In the genomic region with DNA sequence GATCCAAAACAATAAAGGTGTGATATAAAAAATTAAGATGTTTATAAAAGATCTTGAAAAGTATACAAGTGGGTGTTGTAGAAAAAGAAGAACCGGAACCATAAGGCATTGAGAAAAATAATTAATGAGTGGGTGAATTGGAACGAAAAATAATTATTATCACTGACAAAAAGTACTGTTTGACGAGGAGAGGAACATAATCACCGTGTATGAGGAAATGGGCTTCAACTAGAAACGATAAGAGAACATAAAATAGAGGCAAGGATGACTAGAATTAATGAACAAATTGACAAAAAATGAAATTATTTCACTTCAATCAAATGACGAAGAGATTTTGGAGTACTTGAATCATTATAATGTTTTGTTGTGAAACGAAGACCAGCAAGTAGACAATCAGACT, we compare ENCODE assay signal across 5 worm cellular contexts.
TF ChIP-seq lines count a peak whose summit lies in the region.

No protein-coding gene starts in this region.

TF ChIP-seq in whole organism, L1 larva, 84 proteins besides CTCF, POLR2A, EP300 and RAD21:
- TF ChIP-seq ces-1 (GFP tag; optimal IDR thresholded peaks at IDR 0.05; lab: Kevin White, UChicago) (no peak), efl-1 (optimal IDR thresholded peaks at IDR 0.05; lab: Kevin White, UChicago) (no peak), efl-1 (GFP tag; optimal IDR thresholded peaks at IDR 0.05 in 1 of 2; lab: Kevin White, UChicago) (peak in 1 of 2 experiments; percentile 63), fos-1 (tag; optimal IDR thresholded peaks at IDR 0.05; lab: Kevin White, UChicago) (no peak), snu-23 (GFP tag; optimal IDR thresholded peaks at IDR 0.05; lab: Kevin White, UChicago) (no peak), lin-14 (GFP tag; optimal IDR thresholded peaks at IDR 0.05; lab: Kevin White, UChicago) (no peak), mep-1 (tag; optimal IDR thresholded peaks at IDR 0.05; lab: Kevin White, UChicago) (peak; percentile 6), unc-130 (tag; optimal IDR thresholded peaks at IDR 0.05; lab: Kevin White, UChicago) (no peak), nhr-28 (tag; optimal IDR thresholded peaks at IDR 0.05; lab: Kevin White, UChicago) (no peak), dsc-1 (tag; optimal IDR thresholded peaks at IDR 0.05; lab: Kevin White, UChicago) (no peak)

TF ChIP-seq in whole organism, L2 larva, 48 proteins besides CTCF, POLR2A, EP300 and RAD21:
- TF ChIP-seq fos-1 (tag; optimal IDR thresholded peaks at IDR 0.05; lab: Kevin White, UChicago) (peak; percentile 79), dmd-4 (tag; optimal IDR thresholded peaks at IDR 0.05; lab: Kevin White, UChicago) (no peak)

TF ChIP-seq in whole organism, L3 larva, 47 proteins besides CTCF, POLR2A, EP300 and RAD21:
- TF ChIP-seq nfya-1 (tag; optimal IDR thresholded peaks at IDR 0.05; lab: Kevin White, UChicago; ENCODE audit: insufficient read depth) (no peak), elt-1 (tag; optimal IDR thresholded peaks at IDR 0.05; lab: Kevin White, UChicago) (no peak), ceh-82 (tag; optimal IDR thresholded peaks at IDR 0.05; lab: Kevin White, UChicago) (no peak), nhr-67 (tag; optimal IDR thresholded peaks at IDR 0.05; lab: Kevin White, UChicago) (no peak), nhr-76 (tag; optimal IDR thresholded peaks at IDR 0.05; lab: Kevin White, UChicago) (no peak), pqm-1 (tag; optimal IDR thresholded peaks at IDR 0.05; lab: Kevin White, UChicago) (peak; percentile 52), nhr-237 (tag; optimal IDR thresholded peaks at IDR 0.05; lab: Kevin White, UChicago) (no peak), mml-1 (tag; optimal IDR thresholded peaks at IDR 0.05; lab: Kevin White, UChicago) (no peak), jun-1 (tag; optimal IDR thresholded peaks at IDR 0.05; lab: Kevin White, UChicago) (no peak), elt-2 (tag; optimal IDR thresholded peaks at IDR 0.05; lab: Kevin White, UChicago) (peak; percentile 37), elt-3 (tag; optimal IDR thresholded peaks at IDR 0.05; lab: Kevin White, UChicago) (no peak), R02D3.7 (tag; optimal IDR thresholded peaks at IDR 0.05; lab: Kevin White, UChicago) (no peak), pha-4 (tag; optimal IDR thresholded peaks at IDR 0.05; lab: Kevin White, UChicago) (peak; percentile 5), nhr-12 (tag; optimal IDR thresholded peaks at IDR 0.05; lab: Kevin White, UChicago) (no peak), nhr-77 (tag; optimal IDR thresholded peaks at IDR 0.05; lab: Kevin White, UChicago) (no peak), nhr-23 (tag; optimal IDR thresholded peaks at IDR 0.05; lab: Kevin White, UChicago) (no peak), nhr-11 (tag; optimal IDR thresholded peaks at IDR 0.05; lab: Kevin White, UChicago) (no peak), unc-39 (tag; optimal IDR thresholded peaks at IDR 0.05; lab: Kevin White, UChicago) (no peak), egl-5 (tag; optimal IDR thresholded peaks at IDR 0.05; lab: Kevin White, UChicago) (no peak)

TF ChIP-seq in whole organism, L4 larva, 104 proteins besides CTCF, POLR2A, EP300 and RAD21:
- no peak for TF ChIP-seq daf-16 (GFP tag; optimal IDR thresholded peaks at IDR 0.05; lab: Kevin White, UChicago)
- peak; percentile 18 for TF ChIP-seq daf-16 (tag; optimal IDR thresholded peaks at IDR 0.05; lab: Kevin White, UChicago)
- TF ChIP-seq nhr-28 (tag; optimal IDR thresholded peaks at IDR 0.05; lab: Kevin White, UChicago), result peak; percentile 72
- peak; percentile 4 to 23 for TF ChIP-seq lsy-2 (tag; optimal IDR thresholded peaks at IDR 0.05; lab: Kevin White, UChicago)
- TF ChIP-seq mep-1 (tag; optimal IDR thresholded peaks at IDR 0.05; lab: Kevin White, UChicago), result peak; percentile 11
- TF ChIP-seq attf-4 (tag; optimal IDR thresholded peaks at IDR 0.05; lab: Kevin White, UChicago), result no peak
- no peak for TF ChIP-seq egl-27 (tag; optimal IDR thresholded peaks at IDR 0.05; lab: Kevin White, UChicago)
- TF ChIP-seq aha-1 (tag; lab: Kevin White, UChicago), result peak; percentile 63
- peak; percentile 92 for TF ChIP-seq pqm-1 (tag; optimal IDR thresholded peaks at IDR 0.05; lab: Kevin White, UChicago)
- TF ChIP-seq dmd-6 (GFP tag; IDR thresholded peaks at IDR 0.05; lab: Robert Waterston, UW), result 0 out of 2 replicates have a peak, but pooled peaks have one; percentile 19

TF ChIP-seq in whole organism, young adult, 124 proteins besides CTCF, POLR2A, EP300 and RAD21:
- TF ChIP-seq him-1 (tag; optimal IDR thresholded peaks at IDR 0.05; lab: Kevin White, UChicago), result peak; percentile 2
- no peak for TF ChIP-seq T07F8.4 (tag; optimal IDR thresholded peaks at IDR 0.05; lab: Kevin White, UChicago)
- TF ChIP-seq snpc-4 (GFP tag; optimal IDR thresholded peaks at IDR 0.05; lab: Kevin White, UChicago), result no peak
- no peak for TF ChIP-seq snpc-4 (tag; optimal IDR thresholded peaks at IDR 0.05; lab: Kevin White, UChicago)
- peak; percentile 52 for TF ChIP-seq nhr-80 (tag; optimal IDR thresholded peaks at IDR 0.05; lab: Kevin White, UChicago)
